Worm (Caenorhabditis elegans): ENCODE measurements around the gene vps-15.

The vps-15 gene

ce11 chrII:11887724-11888123, 27.9 kb downstream of the vps-15 start:
- TF ChIP-seq unc-120 (tag; optimal IDR thresholded peaks at IDR 0.05; ENCODE audit: poor library complexity, severe bottlenecking) (no peak), lin-32 (GFP tag; optimal IDR thresholded peaks at IDR 0.05) (peak; percentile 98), lsy-2 (tag; optimal IDR thresholded peaks at IDR 0.05) (peak; percentile 31), sptf-1 (tag; optimal IDR thresholded peaks at IDR 0.05) (peak; percentile 20), tbx-8 (GFP tag; optimal IDR thresholded peaks at IDR 0.05) (no peak), elt-3 (tag; optimal IDR thresholded peaks at IDR 0.05) (no peak), ceh-43 (GFP tag; optimal IDR thresholded peaks at IDR 0.05) (no peak), hlh-1 (tag; optimal IDR thresholded peaks at IDR 0.05) (no peak), blmp-1 (tag; optimal IDR thresholded peaks at IDR 0.05) (no peak), mep-1 (tag; optimal IDR thresholded peaks at IDR 0.05) (peak; percentile 6), drap-1 (GFP tag; optimal IDR thresholded peaks at IDR 0.05) (no peak), nhr-237 (tag; optimal IDR thresholded peaks at IDR 0.05) (no peak), ces-1 (GFP tag; optimal IDR thresholded peaks at IDR 0.05) (no peak), lin-13 (tag; optimal IDR thresholded peaks at IDR 0.05) (no peak), nhr-28 (tag; optimal IDR thresholded peaks at IDR 0.05) (no peak), nhr-12 (tag; optimal IDR thresholded peaks at IDR 0.05) (peak; percentile 14), nhr-76 (tag; optimal IDR thresholded peaks at IDR 0.05) (no peak), M03D4.4 (tag; optimal IDR thresholded peaks at IDR 0.05) (no peak), nhr-2 (tag; optimal IDR thresholded peaks at IDR 0.05) (peak; percentile 50), bed-3 (GFP tag; optimal IDR thresholded peaks at IDR 0.05) (no peak), unc-62 (GFP tag; optimal IDR thresholded peaks at IDR 0.05) (peak; percentile 69), elt-1 (tag; optimal IDR thresholded peaks at IDR 0.05; ENCODE audit: borderline replicate concordance, insufficient read depth) (no peak), ceh-39 (tag; optimal IDR thresholded peaks at IDR 0.05) (no peak), ceh-83 (GFP tag; optimal IDR thresholded peaks at IDR 0.05) (no peak), pha-4 (tag; optimal IDR thresholded peaks at IDR 0.05) (no peak), sem-2 (GFP tag; optimal IDR thresholded peaks at IDR 0.05) (no peak), mls-2 (tag; optimal IDR thresholded peaks at IDR 0.05) (no peak), ham-2 (GFP tag; optimal IDR thresholded peaks at IDR 0.05) (no peak), ztf-11 (tag; optimal IDR thresholded peaks at IDR 0.05) (no peak), zip-8 (tag; optimal IDR thresholded peaks at IDR 0.05) (peak; percentile 40), flh-1 (GFP tag; optimal IDR thresholded peaks at IDR 0.05) (no peak), mab-5 (tag; optimal IDR thresholded peaks at IDR 0.05) (no peak), unc-39 (tag; optimal IDR thresholded peaks at IDR 0.05) (no peak), snpc-4 (tag; optimal IDR thresholded peaks at IDR 0.05) (no peak), cnd-1 (tag; optimal IDR thresholded peaks at IDR 0.05) (peak; percentile 88)

DNA sequence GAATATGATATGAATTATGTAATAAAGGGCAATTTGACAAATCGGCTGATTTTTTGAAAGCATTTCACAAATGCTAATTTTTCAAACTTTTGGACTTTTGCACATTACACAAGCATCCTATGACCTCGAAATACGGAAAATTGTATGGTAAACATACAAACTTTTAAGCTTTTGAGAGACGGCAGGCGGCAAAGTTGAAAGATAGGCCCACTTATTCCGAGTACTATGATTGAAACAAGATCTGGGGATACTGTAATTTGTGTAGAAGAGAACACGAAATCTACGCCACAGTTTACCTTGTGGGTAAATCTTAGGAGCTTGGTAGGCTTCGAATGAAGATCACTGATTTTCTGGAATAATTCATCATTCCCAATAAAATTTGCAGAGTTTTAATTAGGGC, 32.0 kb downstream of the vps-15 start, which contains the start of gene ZK930.6:
ZK930.6 (plus strand) TSS at position 301 of the 400 bp plus-strand sequence.
- no peak for TF ChIP-seq nhr-28 (tag; optimal IDR thresholded peaks at IDR 0.05)
- TF ChIP-seq flh-1 (GFP tag; optimal IDR thresholded peaks at IDR 0.05) = no peak
- no peak for TF ChIP-seq pha-4 (tag; optimal IDR thresholded peaks at IDR 0.05)
- TF ChIP-seq ceh-39 (tag; optimal IDR thresholded peaks at IDR 0.05) = no peak
- no peak for TF ChIP-seq snpc-4 (tag; optimal IDR thresholded peaks at IDR 0.05)
- TF ChIP-seq bed-3 (GFP tag; optimal IDR thresholded peaks at IDR 0.05) = no peak
- no peak for TF ChIP-seq sptf-1 (tag; optimal IDR thresholded peaks at IDR 0.05)
- TF ChIP-seq mab-5 (tag; optimal IDR thresholded peaks at IDR 0.05) = no peak
- no peak for TF ChIP-seq ces-1 (GFP tag; optimal IDR thresholded peaks at IDR 0.05)
- TF ChIP-seq nhr-237 (tag; optimal IDR thresholded peaks at IDR 0.05) = no peak
- no peak for TF ChIP-seq nhr-76 (tag; optimal IDR thresholded peaks at IDR 0.05)
- TF ChIP-seq unc-120 (tag; optimal IDR thresholded peaks at IDR 0.05; ENCODE audit: poor library complexity, severe bottlenecking) = no peak
- TF ChIP-seq ztf-11 (tag; optimal IDR thresholded peaks at IDR 0.05) = no peak

- TF ChIP-seq ces-1 (GFP tag; optimal IDR thresholded peaks at IDR 0.05) = no peak
- TF ChIP-seq hlh-1 (tag; optimal IDR thresholded peaks at IDR 0.05) = no peak
- no peak for TF ChIP-seq pha-4 (tag; optimal IDR thresholded peaks at IDR 0.05)
- no peak for TF ChIP-seq ceh-43 (GFP tag; optimal IDR thresholded peaks at IDR 0.05)
- no peak for TF ChIP-seq snpc-4 (tag; optimal IDR thresholded peaks at IDR 0.05)
- no peak for TF ChIP-seq ceh-83 (GFP tag; optimal IDR thresholded peaks at IDR 0.05)
- peak; percentile 15 for TF ChIP-seq ceh-39 (tag; optimal IDR thresholded peaks at IDR 0.05)
- no peak for TF ChIP-seq sptf-1 (tag; optimal IDR thresholded peaks at IDR 0.05)
- no peak for TF ChIP-seq nhr-76 (tag; optimal IDR thresholded peaks at IDR 0.05)
- TF ChIP-seq nhr-2 (tag; optimal IDR thresholded peaks at IDR 0.05) = peak; percentile 81
- TF ChIP-seq zip-8 (tag; optimal IDR thresholded peaks at IDR 0.05) = no peak
- no peak for TF ChIP-seq drap-1 (GFP tag; optimal IDR thresholded peaks at IDR 0.05)
- TF ChIP-seq flh-1 (GFP tag; optimal IDR thresholded peaks at IDR 0.05) = no peak
- peak; percentile 16 for TF ChIP-seq ham-2 (GFP tag; optimal IDR thresholded peaks at IDR 0.05)
- TF ChIP-seq blmp-1 (tag; optimal IDR thresholded peaks at IDR 0.05) = peak; percentile 67
- TF ChIP-seq mep-1 (tag; optimal IDR thresholded peaks at IDR 0.05) = no peak
- TF ChIP-seq M03D4.4 (tag; optimal IDR thresholded peaks at IDR 0.05) = peak; percentile 29
- TF ChIP-seq lin-13 (tag; optimal IDR thresholded peaks at IDR 0.05) = no peak
- TF ChIP-seq elt-3 (tag; optimal IDR thresholded peaks at IDR 0.05) = no peak
Observed at ce11 chrII:11880456-11881353, 34.9 kb downstream of the vps-15 start.
